Worm (Caenorhabditis elegans) whole organism, L4 larva: Measurements from ENCODE around the gene R09A8.5.

ENCODE experiments used
- ceh-82 ChIP-seq: sonication (generic microtip); optimal IDR thresholded peaks from 2 replicates; lab custom pipeline; 2017; ENCODE audit warnings: missing biosample characterization, missing genetic modification characterization
- lin-1 ChIP-seq: fragments of 200-800 bp; sonication (Bioruptor generic); IDR thresholded peaks from 2 replicates; pipeline ENCODE4 v1.3.6; 2022; ENCODE audit warnings: missing genetic modification reagents, missing genetic modification characterization, missing compliant biosample characterization
- mdl-1 ChIP-seq, 2 experiments: fragments of 150-350 bp in 1 of 2; sonication (generic microtip) in 1 of 2; optimal IDR thresholded peaks; 2 replicates each; lab custom pipeline; 2014 to 2017; ENCODE audit warnings: missing biosample characterization in 2 of 2, missing genetic modification characterization in 2 of 2
- unc-62 ChIP-seq, 3 experiments: fragments of 150-350 bp in 1 of 3; sonication (generic microtip); optimal IDR thresholded peaks in 2 of 3; peaks in 1 of 3; 1 replicate in 1 of 3; 2 replicates in 2 of 3; lab custom pipeline; 2014 to 2017; ENCODE audit warnings: missing biosample characterization in 3 of 3, missing genetic modification characterization in 3 of 3, missing genetic modification reagents in 3 of 3, missing genotype in 1 of 3

ce11 chrX:12677113-12677512 is 36.8 kb upstream of the R09A8.5 start:
- no peak for TF ChIP-seq ceh-82 (tag; lab: Kevin White, UChicago)
- no peak for TF ChIP-seq unc-62 (GFP tag; optimal IDR thresholded peaks at IDR 0.05 in 1 of 2; lab: Kevin White, UChicago)
- TF ChIP-seq unc-62 (tag; optimal IDR thresholded peaks at IDR 0.05; lab: Kevin White, UChicago), result no peak
- TF ChIP-seq lin-1 (GFP tag; lab: Robert Waterston, UW), result no peak
- TF ChIP-seq mdl-1 (tag; optimal IDR thresholded peaks at IDR 0.05; lab: Kevin White, UChicago), result no peak
